Fruit fly (Drosophila melanogaster) whole organism, embryonic: ENCODE results near the gene CG15764.

ENCODE experiments used
- CG10147 ChIP-seq: fragments of 200-800 bp; sonication (Bioruptor generic); optimal IDR thresholded peaks from 2 replicates; lab custom pipeline; 2019; ENCODE audit warnings: missing biosample characterization, mild to moderate bottlenecking, missing genetic modification characterization, moderate library complexity
- CG3281 ChIP-seq: fragments of 200-800 bp; sonication (Bioruptor generic); optimal IDR thresholded peaks from 3 replicates; lab custom pipeline; 2017; ENCODE audit warnings: missing biosample characterization, mild to moderate bottlenecking, missing genetic modification characterization
- CG42726 ChIP-seq: fragments of 200-800 bp; sonication (Bioruptor generic); IDR thresholded peaks from 2 replicates; pipeline ENCODE4 v1.3.6; 2022; ENCODE audit warnings: missing biosample characterization, missing genetic modification characterization; ENCODE audit not compliant: partially characterized antibody
- CG6854 ChIP-seq: fragments of 200-800 bp; sonication (Bioruptor generic); optimal IDR thresholded peaks from 3 replicates; lab custom pipeline; 2017; ENCODE audit warnings: missing biosample characterization, mild to moderate bottlenecking, missing genetic modification characterization
- CG7556 ChIP-seq: fragments of 200-800 bp; sonication (Bioruptor generic); optimal IDR thresholded peaks from 2 replicates; lab custom pipeline; 2017; ENCODE audit warnings: missing biosample characterization, mild to moderate bottlenecking, missing genetic modification characterization
- CG8089 ChIP-seq: fragments of 200-800 bp; sonication (Bioruptor generic); optimal IDR thresholded peaks from 3 replicates; lab custom pipeline; 2016; ENCODE audit warnings: missing biosample characterization, missing genetic modification characterization
- Dll ChIP-seq: fragments of 200-800 bp; sonication (Bioruptor generic); IDR thresholded peaks from 4 replicates; pipeline ENCODE4 v1.3.6; 2022; ENCODE audit warnings: missing biosample characterization, missing genetic modification characterization; ENCODE audit not compliant: partially characterized antibody
- Drgx ChIP-seq: fragments of 200-800 bp; sonication (Bioruptor generic); IDR thresholded peaks from 2 replicates; pipeline ENCODE4 v1.3.6; 2022; ENCODE audit warnings: missing biosample characterization, missing genetic modification characterization
- Ravus ChIP-seq: fragments of 200-800 bp; sonication (Bioruptor generic); IDR thresholded peaks from 2 replicates; pipeline ENCODE4 v1.3.6; 2022; ENCODE audit warnings: missing biosample characterization, missing genetic modification characterization
- Taf1 ChIP-seq: fragments of 200-800 bp; sonication (Bioruptor generic); IDR thresholded peaks from 2 replicates; pipeline ENCODE4 v1.3.6; 2022; ENCODE audit warnings: missing biosample characterization, missing genetic modification characterization
- esg ChIP-seq: fragments of 200-800 bp; sonication (Bioruptor generic); conservative IDR thresholded peaks from 2 replicates; pipeline ENCODE4 v1.3.6; 2022; ENCODE audit warnings: missing biosample characterization, missing genetic modification characterization
- gem ChIP-seq: fragments of 200-800 bp; sonication (Bioruptor generic); optimal IDR thresholded peaks from 2 replicates; lab custom pipeline; 2019; ENCODE audit warnings: missing biosample characterization, mild to moderate bottlenecking, missing genetic modification characterization, moderate library complexity
- lbe ChIP-seq: fragments of 200-800 bp; sonication (Bioruptor generic); optimal IDR thresholded peaks from 2 replicates; lab custom pipeline; 2016; ENCODE audit warnings: missing biosample characterization, mild to moderate bottlenecking, missing genetic modification characterization
- vvl ChIP-seq: fragments of 200-800 bp; sonication (Bioruptor generic); IDR thresholded peaks from 2 replicates; pipeline ENCODE4 v1.3.6; 2022; ENCODE audit warnings: missing biosample characterization, missing genetic modification characterization

dm6 chrX:5844980-5845379 is 23.9 kb upstream of the CG15764 start, which contains the start of gene CG12729:
- TF ChIP-seq CG3281 (GFP tag; lab: Kevin White, UChicago): no peak
- TF ChIP-seq CG8089 (GFP tag; lab: Kevin White, UChicago): no peak
- no peak for TF ChIP-seq CG7556 (GFP tag; lab: Kevin White, UChicago)
- no peak for TF ChIP-seq Taf1
- TF ChIP-seq CG6854: no peak
- no peak for TF ChIP-seq CG10147 (GFP tag; lab: Kevin White, UChicago)
- no peak for TF ChIP-seq esg
- TF ChIP-seq lbe: no peak
- no peak for TF ChIP-seq vvl (GFP tag; lab: Robert Waterston, UW)
- TF ChIP-seq gem (tag; lab: Kevin White, UChicago): no peak
- no peak for TF ChIP-seq Dll (GFP tag; lab: Robert Waterston, UW)
- no peak for TF ChIP-seq Ravus (GFP tag; lab: Robert Waterston, UW)
- TF ChIP-seq Drgx (GFP tag; lab: Robert Waterston, UW): no peak
- no peak for TF ChIP-seq CG42726 (GFP tag; lab: Robert Waterston, UW)
